Worm (Caenorhabditis elegans) whole organism, midembryonic: ENCODE results near the gene nhr-110.

ENCODE experiments used
- T22C8.4 ChIP-seq: fragments of 200-800 bp; sonication (Bioruptor generic); IDR thresholded peaks from 2 replicates; pipeline ENCODE4 v1.3.6; 2022; ENCODE audit warnings: missing genetic modification characterization, missing compliant biosample characterization
- cog-1 ChIP-seq: sonication (generic microtip); optimal IDR thresholded peaks from 2 replicates; lab custom pipeline; 2016; ENCODE audit warnings: missing genetic modification characterization, missing compliant biosample characterization
- flt-1 ChIP-seq: fragments of 200-800 bp; sonication (Bioruptor generic); IDR thresholded peaks from 2 replicates; pipeline ENCODE4 v1.3.6; 2022; ENCODE audit warnings: missing genetic modification characterization, missing compliant biosample characterization
- klf-2 ChIP-seq: fragments of 200-800 bp; sonication (Bioruptor generic); conservative IDR thresholded peaks from 2 replicates; pipeline ENCODE4 v1.3.6; 2022; ENCODE audit warnings: missing genetic modification reagents, missing genetic modification characterization, missing compliant biosample characterization
- med-1 ChIP-seq: sonication (generic microtip); optimal IDR thresholded peaks from 2 replicates; lab custom pipeline; 2017; ENCODE audit warnings: missing genetic modification characterization, mild to moderate bottlenecking, missing compliant biosample characterization, antibody characterized with exemption, missing genetic modification reagents; ENCODE audit not compliant: insufficient read depth
- ref-1 ChIP-seq: fragments of 200-800 bp; sonication (Bioruptor generic); conservative IDR thresholded peaks from 2 replicates; pipeline ENCODE4 v1.3.6; 2022; ENCODE audit warnings: missing genetic modification reagents, missing genetic modification characterization, missing compliant biosample characterization
- tab-1 ChIP-seq: fragments of 200-800 bp; sonication (Bioruptor generic); IDR thresholded peaks from 2 replicates; pipeline ENCODE4 v1.3.6; 2022; ENCODE audit warnings: missing genetic modification characterization, missing compliant biosample characterization
- ztf-23 ChIP-seq: fragments of 200-800 bp; sonication (Bioruptor generic); IDR thresholded peaks from 2 replicates; pipeline ENCODE4 v1.3.6; 2022; ENCODE audit warnings: missing genetic modification reagents, missing genetic modification characterization, missing compliant biosample characterization
- ztf-29 ChIP-seq: fragments of 200-800 bp; sonication (Bioruptor generic); IDR thresholded peaks from 2 replicates; pipeline ENCODE4 v1.3.6; 2022; ENCODE audit warnings: missing genetic modification reagents, missing genetic modification characterization, missing compliant biosample characterization

The nhr-110 gene

DNA sequence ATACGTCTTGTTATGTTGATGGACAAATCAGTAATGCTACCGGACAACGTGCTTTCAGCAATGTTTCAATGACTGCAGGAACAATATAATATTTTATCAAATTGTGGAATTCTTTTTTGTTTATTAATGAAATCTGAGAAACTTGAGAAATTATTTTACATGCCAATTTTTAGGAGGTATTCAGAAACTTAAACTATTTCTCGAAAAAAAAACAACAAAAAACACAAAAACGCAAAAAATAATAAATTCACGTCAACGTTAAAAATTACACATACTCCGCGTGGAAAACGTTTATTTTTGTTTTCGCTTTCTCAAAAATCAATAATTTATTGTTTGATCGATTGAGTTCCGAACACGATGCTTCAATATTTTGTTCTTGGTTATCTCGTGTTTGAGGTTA lies 18.0 kb upstream of the nhr-110 start, which contains the start of gene Y46H3D.1:
Y46H3D.1 (plus strand) TSS at position 301 of the 400 bp plus-strand sequence.
- no peak for TF ChIP-seq klf-2 (GFP tag; lab: Robert Waterston, UW)
- no peak for TF ChIP-seq ztf-29 (GFP tag; lab: Robert Waterston, UW)
- no peak for TF ChIP-seq tab-1
- no peak for TF ChIP-seq ztf-23 (GFP tag; lab: Robert Waterston, UW)
- no peak for TF ChIP-seq med-1
- TF ChIP-seq flt-1 (GFP tag; lab: Robert Waterston, UW): no peak
- TF ChIP-seq cog-1 (tag; lab: Kevin White, UChicago): no peak
- TF ChIP-seq ref-1: no peak
- no peak for TF ChIP-seq T22C8.4 (GFP tag; lab: Robert Waterston, UW)

DNA sequence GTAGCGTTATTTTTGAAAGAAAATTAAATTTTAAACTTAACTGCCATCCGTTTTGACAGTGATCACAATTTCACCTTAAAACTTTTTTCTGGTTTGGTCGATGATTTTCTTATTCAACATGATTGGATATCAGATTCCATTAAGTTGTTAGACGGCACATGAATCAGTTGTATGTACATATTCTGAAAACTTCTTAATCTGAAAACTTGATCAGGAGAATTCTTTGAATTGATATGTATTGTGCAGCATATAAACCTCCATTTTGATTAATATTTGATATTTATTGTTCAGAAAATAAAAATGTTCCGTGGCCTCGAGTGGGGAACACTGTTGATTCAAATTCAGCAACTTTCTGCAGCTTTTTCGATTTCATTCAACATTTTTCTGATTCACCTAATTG lies 15.8 kb upstream of the nhr-110 start, which contains the start of gene str-221:
str-221 (plus strand) TSS at position 301 of the 400 bp plus-strand sequence.
- TF ChIP-seq tab-1: no peak
- no peak for TF ChIP-seq ztf-29 (GFP tag; lab: Robert Waterston, UW)
- TF ChIP-seq ztf-23 (GFP tag; lab: Robert Waterston, UW): no peak
- TF ChIP-seq flt-1 (GFP tag; lab: Robert Waterston, UW): no peak
- no peak for TF ChIP-seq cog-1 (tag; lab: Kevin White, UChicago)
- no peak for TF ChIP-seq ref-1
- no peak for TF ChIP-seq T22C8.4 (GFP tag; lab: Robert Waterston, UW)
- TF ChIP-seq med-1: no peak
- no peak for TF ChIP-seq klf-2 (GFP tag; lab: Robert Waterston, UW)

DNA sequence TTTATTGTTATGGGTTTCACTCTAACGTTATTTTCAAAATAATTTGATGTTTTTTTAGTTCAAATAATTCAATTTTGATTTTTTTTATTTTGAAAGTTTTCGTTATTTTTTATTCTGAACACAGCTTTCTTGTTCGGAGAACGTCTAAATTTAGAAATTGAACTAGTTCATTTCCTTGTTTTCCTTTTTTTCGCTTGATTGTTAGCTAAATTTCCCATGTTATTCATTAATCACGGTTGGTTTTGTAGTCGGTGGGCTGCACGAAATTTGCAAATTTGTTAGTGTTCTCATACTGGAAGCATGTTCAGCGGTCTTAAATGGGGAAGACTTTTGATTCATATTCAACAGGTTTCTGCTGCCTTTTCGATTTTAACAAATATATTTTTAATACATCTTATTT lies 11.6 kb upstream of the nhr-110 start, which contains the start of gene str-222:
str-222 (plus strand) TSS at position 301 of the 400 bp plus-strand sequence.
- TF ChIP-seq klf-2 (GFP tag; lab: Robert Waterston, UW): no peak
- TF ChIP-seq flt-1 (GFP tag; lab: Robert Waterston, UW): no peak
- TF ChIP-seq cog-1 (tag; lab: Kevin White, UChicago): no peak
- no peak for TF ChIP-seq tab-1
- no peak for TF ChIP-seq ztf-29 (GFP tag; lab: Robert Waterston, UW)
- no peak for TF ChIP-seq ref-1
- TF ChIP-seq T22C8.4 (GFP tag; lab: Robert Waterston, UW): no peak
- no peak for TF ChIP-seq med-1
- no peak for TF ChIP-seq ztf-23 (GFP tag; lab: Robert Waterston, UW)

DNA sequence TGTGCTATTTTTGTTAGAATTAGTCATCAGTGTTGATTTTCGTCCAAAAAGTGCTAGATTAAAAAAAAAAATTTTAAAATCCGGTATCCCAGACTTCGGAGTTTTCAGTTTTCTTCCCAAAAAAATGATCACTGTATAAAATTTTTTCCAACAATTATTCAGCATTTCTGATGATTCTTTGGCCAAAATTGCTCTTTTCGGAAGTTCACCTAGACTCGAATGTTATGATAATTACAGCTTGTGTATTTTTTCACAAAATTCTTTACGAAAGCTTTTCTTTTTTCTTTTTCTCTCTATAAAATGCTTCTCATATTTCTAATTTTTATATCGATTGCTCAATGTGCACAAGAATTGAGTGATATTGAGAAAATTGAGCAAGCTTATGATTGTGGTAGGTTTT lies 7.5 kb upstream of the nhr-110 start, which contains the start of gene irld-17:
irld-17 (plus strand) TSS at position 301 of the 400 bp plus-strand sequence.
- TF ChIP-seq flt-1 (GFP tag; lab: Robert Waterston, UW) (no peak), ztf-23 (GFP tag; lab: Robert Waterston, UW) (no peak), klf-2 (GFP tag; lab: Robert Waterston, UW) (no peak), med-1 (no peak), cog-1 (tag; lab: Kevin White, UChicago) (no peak), ref-1 (no peak), tab-1 (no peak)

DNA sequence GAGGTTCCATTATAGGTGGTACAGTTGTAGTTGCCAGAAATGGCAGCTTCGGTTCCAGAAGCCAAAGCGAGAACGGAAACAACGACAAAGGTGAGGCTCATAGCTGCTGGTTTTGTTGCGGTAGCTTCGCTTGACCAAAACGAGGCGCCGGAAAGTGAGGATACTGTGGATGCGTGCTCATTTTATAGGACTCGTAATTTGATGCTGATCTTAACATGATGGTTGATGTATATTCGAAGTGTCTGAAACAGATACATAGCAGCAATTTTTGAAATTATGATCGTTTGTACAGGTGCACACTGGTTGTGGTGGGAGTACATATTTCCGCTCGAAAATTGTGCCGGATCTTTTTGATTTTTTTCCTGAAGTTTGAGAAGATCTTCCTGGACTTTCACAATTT lies 6.9 kb upstream of the nhr-110 start, which contains the start of gene Y46H3D.8:
Y46H3D.8 (minus strand) TSS at position 101 of the 400 bp plus-strand sequence.
- TF ChIP-seq ztf-29 (GFP tag; lab: Robert Waterston, UW) (no peak), tab-1 (no peak), cog-1 (tag; lab: Kevin White, UChicago) (no peak), ztf-23 (GFP tag; lab: Robert Waterston, UW) (no peak), T22C8.4 (GFP tag; lab: Robert Waterston, UW) (no peak), med-1 (no peak), klf-2 (GFP tag; lab: Robert Waterston, UW) (no peak), flt-1 (GFP tag; lab: Robert Waterston, UW) (no peak), ref-1 (no peak)

DNA sequence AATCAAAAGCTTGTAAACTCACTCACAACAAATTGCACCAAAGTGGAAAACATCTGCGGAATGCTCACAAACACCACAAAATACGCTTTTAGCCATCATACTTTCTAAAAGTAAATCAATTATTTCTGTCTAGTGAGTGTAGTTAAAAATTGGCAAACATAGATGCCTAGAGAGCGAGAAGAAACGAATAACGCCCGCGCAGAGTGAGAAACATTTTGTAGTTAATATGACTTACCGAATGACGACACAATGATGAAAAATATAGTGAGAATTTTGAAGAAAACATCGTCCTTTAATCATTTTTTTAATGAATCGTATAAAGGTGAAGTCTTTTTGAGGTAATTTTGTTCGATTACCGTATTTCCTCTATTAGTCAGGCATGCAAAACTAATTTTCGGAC lies 5.1 kb upstream of the nhr-110 start, which contains the start of gene nhr-238:
nhr-238 (minus strand) TSS at position 104 of the 400 bp plus-strand sequence.
- TF ChIP-seq ztf-29 (GFP tag; lab: Robert Waterston, UW) (no peak), tab-1 (no peak), flt-1 (GFP tag; lab: Robert Waterston, UW) (no peak), ztf-23 (GFP tag; lab: Robert Waterston, UW) (no peak), cog-1 (tag; lab: Kevin White, UChicago) (no peak), ref-1 (no peak), T22C8.4 (GFP tag; lab: Robert Waterston, UW) (no peak), med-1 (no peak), klf-2 (GFP tag; lab: Robert Waterston, UW) (no peak)

DNA sequence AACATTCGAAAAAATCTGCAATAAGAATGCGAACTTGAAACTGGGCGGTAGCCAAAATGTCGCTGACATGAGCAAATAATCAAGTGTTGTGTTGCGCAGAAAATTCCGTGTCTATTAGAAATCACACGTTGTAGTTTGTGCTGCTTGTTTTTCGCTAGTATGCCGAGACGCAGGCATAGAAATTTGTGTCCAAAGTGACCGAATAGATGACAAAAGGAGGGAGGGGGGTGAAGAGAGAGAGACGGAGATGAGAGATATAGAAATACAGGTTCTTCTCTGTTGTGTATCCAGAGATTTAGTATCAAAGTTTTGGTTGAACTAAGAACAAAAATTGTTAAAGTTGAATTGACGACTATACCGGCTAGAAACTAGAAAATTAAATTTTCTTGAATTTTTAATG lies 3.0 kb upstream of the nhr-110 start:
- TF ChIP-seq klf-2 (GFP tag; lab: Robert Waterston, UW) (no peak), ztf-29 (GFP tag; lab: Robert Waterston, UW) (no peak), ref-1 (no peak), cog-1 (tag; lab: Kevin White, UChicago) (no peak), flt-1 (GFP tag; lab: Robert Waterston, UW) (no peak), med-1 (no peak), T22C8.4 (GFP tag; lab: Robert Waterston, UW) (no peak), ztf-23 (GFP tag; lab: Robert Waterston, UW) (no peak), tab-1 (no peak)

DNA sequence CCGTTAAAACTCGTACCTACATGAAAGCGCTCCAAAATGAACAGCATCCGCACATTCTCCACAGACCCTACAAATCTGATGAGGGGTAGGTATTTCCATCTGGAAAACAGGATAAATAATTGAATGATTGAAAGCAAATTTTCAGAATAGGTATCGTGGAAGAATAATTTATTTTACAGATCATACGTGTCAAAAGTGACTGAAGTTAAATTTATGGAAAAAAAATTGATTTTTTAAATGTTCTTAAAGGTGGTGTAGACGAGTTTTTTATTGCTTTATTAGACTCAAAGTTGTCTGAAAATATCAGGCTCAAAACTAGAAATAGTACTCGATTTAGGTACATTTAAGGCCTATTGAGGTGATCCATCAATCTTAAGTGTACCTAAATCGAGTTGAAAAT lies 2.5 kb upstream of the nhr-110 start, which contains the start of gene nhr-237:
nhr-237 (minus strand) TSS at position 101 of the 400 bp plus-strand sequence.
- TF ChIP-seq flt-1 (GFP tag; lab: Robert Waterston, UW) (no peak), ztf-23 (GFP tag; lab: Robert Waterston, UW) (no peak), T22C8.4 (GFP tag; lab: Robert Waterston, UW) (no peak), klf-2 (GFP tag; lab: Robert Waterston, UW) (no peak), ztf-29 (GFP tag; lab: Robert Waterston, UW) (no peak), tab-1 (no peak), ref-1 (no peak), cog-1 (tag; lab: Kevin White, UChicago) (no peak), med-1 (no peak)

DNA sequence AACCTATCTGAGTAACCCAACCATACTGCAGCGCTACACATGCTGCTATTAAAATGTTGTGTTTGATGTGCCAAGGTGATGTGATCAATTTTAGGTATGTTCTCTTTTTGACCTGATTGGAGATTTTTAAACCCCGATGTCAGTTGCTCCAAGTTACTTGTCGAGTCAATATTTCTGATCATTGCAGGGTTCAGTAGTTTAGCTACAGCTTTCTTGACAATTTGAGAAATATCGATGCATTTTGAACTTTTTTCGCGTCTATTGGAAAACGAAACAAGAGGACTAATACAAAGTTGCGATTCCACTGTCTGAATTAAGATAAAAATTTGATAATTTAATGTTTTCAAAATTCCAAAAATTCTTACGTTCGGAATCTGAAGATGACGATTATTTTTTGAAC lies 811 bp downstream of the nhr-110 start:
- TF ChIP-seq tab-1 (no peak), med-1 (no peak), cog-1 (tag; lab: Kevin White, UChicago) (no peak), ztf-23 (GFP tag; lab: Robert Waterston, UW) (no peak), klf-2 (GFP tag; lab: Robert Waterston, UW) (no peak)

DNA sequence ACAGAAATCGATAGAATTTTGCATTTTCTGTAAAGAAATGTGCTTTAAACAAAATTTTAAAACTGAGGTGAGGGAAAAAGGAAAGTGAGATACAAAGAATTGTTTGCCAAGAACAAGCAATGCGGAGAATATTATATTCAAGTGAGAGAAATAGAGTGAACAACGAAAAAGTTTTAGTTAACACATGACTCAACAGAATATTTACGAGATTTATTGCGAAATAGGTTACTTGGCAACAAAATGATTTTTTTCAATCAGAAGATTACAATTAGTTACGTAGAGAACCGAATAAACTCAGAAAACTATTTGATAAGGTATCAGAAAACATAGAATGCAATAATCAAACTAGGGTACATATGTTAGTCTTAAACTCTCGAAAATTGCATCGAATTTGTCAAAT lies 2.7 kb downstream of the nhr-110 start, which contains the start of gene nhr-117:
nhr-117 (minus strand) TSS at position 27 of the 400 bp plus-strand sequence.
- TF ChIP-seq ztf-23 (GFP tag; lab: Robert Waterston, UW): no peak
- no peak for TF ChIP-seq ref-1
- no peak for TF ChIP-seq klf-2 (GFP tag; lab: Robert Waterston, UW)
- no peak for TF ChIP-seq flt-1 (GFP tag; lab: Robert Waterston, UW)
- TF ChIP-seq cog-1 (tag; lab: Kevin White, UChicago): no peak
- no peak for TF ChIP-seq med-1
- no peak for TF ChIP-seq T22C8.4 (GFP tag; lab: Robert Waterston, UW)
- TF ChIP-seq tab-1: no peak
- no peak for TF ChIP-seq ztf-29 (GFP tag; lab: Robert Waterston, UW)
